Fruit fly (Drosophila melanogaster) whole organism, embryonic: Measurements from ENCODE around the gene CG6938.

Experiments
- B-H2 ChIP-seq: fragments of 200-800 bp; sonication (Bioruptor generic); optimal IDR thresholded peaks from 2 replicates; lab custom pipeline; 2018; ENCODE audit warnings: missing biosample characterization, mild to moderate bottlenecking, missing genetic modification characterization
- CG10565 ChIP-seq: fragments of 200-800 bp; sonication (Bioruptor generic); optimal IDR thresholded peaks from 3 replicates; lab custom pipeline; 2016; ENCODE audit warnings: missing biosample characterization, mild to moderate bottlenecking, missing genetic modification characterization
- CG11504 ChIP-seq: fragments of 200-800 bp; sonication (Bioruptor generic); optimal IDR thresholded peaks from 3 replicates; lab custom pipeline; 2019; ENCODE audit warnings: missing biosample characterization, mild to moderate bottlenecking, missing genetic modification characterization, moderate library complexity
- CG12659 ChIP-seq: fragments of 200-800 bp; sonication (Bioruptor generic); optimal IDR thresholded peaks from 3 replicates; lab custom pipeline; 2017; ENCODE audit warnings: mild to moderate bottlenecking, missing biosample characterization, missing genetic modification reagents, missing genetic modification characterization
- CG12744 ChIP-seq: fragments of 200-800 bp; sonication (Bioruptor generic); optimal IDR thresholded peaks from 2 replicates; lab custom pipeline; 2016; ENCODE audit warnings: missing biosample characterization, missing genetic modification characterization
- CG13287 ChIP-seq: fragments of 200-800 bp; sonication (Bioruptor generic); IDR thresholded peaks from 2 replicates; pipeline ENCODE4 v1.3.6; 2022; ENCODE audit warnings: missing biosample characterization, missing genetic modification characterization; ENCODE audit not compliant: partially characterized antibody
- CG15696 ChIP-seq: fragments of 200-800 bp; sonication (Bioruptor generic); optimal IDR thresholded peaks from 2 replicates; lab custom pipeline; 2019; ENCODE audit warnings: missing biosample characterization, mild to moderate bottlenecking, missing genetic modification characterization, moderate library complexity
- CG17361 ChIP-seq: fragments of 200-800 bp; sonication (Bioruptor generic); IDR thresholded peaks from 3 replicates; pipeline ENCODE4 v1.3.6; 2022; ENCODE audit warnings: missing biosample characterization, missing genetic modification characterization
- CG18619 ChIP-seq: fragments of 200-800 bp; sonication (Bioruptor generic); optimal IDR thresholded peaks from 3 replicates; lab custom pipeline; 2017; ENCODE audit warnings: missing biosample characterization, mild to moderate bottlenecking, missing genetic modification characterization
- CG33557 ChIP-seq: fragments of 200-800 bp; sonication (Bioruptor generic); optimal IDR thresholded peaks from 2 replicates; lab custom pipeline; 2019; ENCODE audit warnings: missing biosample characterization, mild to moderate bottlenecking, missing genetic modification characterization, moderate library complexity
- CG34422 ChIP-seq: fragments of 200-800 bp; sonication (Bioruptor generic); IDR thresholded peaks from 3 replicates; pipeline ENCODE4 v1.3.6; 2022; ENCODE audit warnings: missing biosample characterization, missing genetic modification characterization
- CG3847 ChIP-seq: fragments of 200-800 bp; sonication (Bioruptor generic); IDR thresholded peaks from 2 replicates; pipeline ENCODE4 v1.3.6; 2022; ENCODE audit warnings: missing biosample characterization, missing genetic modification characterization
- CG4730 ChIP-seq: fragments of 200-800 bp; sonication (Bioruptor generic); IDR thresholded peaks from 2 replicates; pipeline ENCODE4 v1.3.6; 2022; ENCODE audit warnings: missing biosample characterization, missing genetic modification characterization
- CG4820 ChIP-seq: fragments of 200-800 bp; sonication (Bioruptor generic); optimal IDR thresholded peaks from 3 replicates; lab custom pipeline; 2016; ENCODE audit warnings: missing biosample characterization, missing genetic modification characterization
- CG7556 ChIP-seq: fragments of 200-800 bp; sonication (Bioruptor generic); optimal IDR thresholded peaks from 2 replicates; lab custom pipeline; 2017; ENCODE audit warnings: missing biosample characterization, mild to moderate bottlenecking, missing genetic modification characterization
- CG7839 ChIP-seq: fragments of 200-800 bp; sonication (Bioruptor generic); optimal IDR thresholded peaks from 3 replicates; lab custom pipeline; 2018; ENCODE audit warnings: missing biosample characterization, mild to moderate bottlenecking, missing genetic modification characterization, moderate library complexity
- CG8089 ChIP-seq: fragments of 200-800 bp; sonication (Bioruptor generic); optimal IDR thresholded peaks from 3 replicates; lab custom pipeline; 2016; ENCODE audit warnings: missing biosample characterization, missing genetic modification characterization
- CG8359 ChIP-seq: fragments of 200-800 bp; sonication (Bioruptor generic); optimal IDR thresholded peaks from 2 replicates; lab custom pipeline; 2017; ENCODE audit warnings: missing biosample characterization, mild to moderate bottlenecking, missing genetic modification characterization, borderline replicate concordance
- CG9817 ChIP-seq: fragments of 200-800 bp; sonication (Bioruptor generic); optimal IDR thresholded peaks from 2 replicates; lab custom pipeline; 2018; ENCODE audit warnings: missing biosample characterization, mild to moderate bottlenecking, missing genetic modification characterization, moderate library complexity
- Camta ChIP-seq: fragments of 200-800 bp; sonication (Bioruptor generic); optimal IDR thresholded peaks from 2 replicates; lab custom pipeline; 2016; ENCODE audit warnings: missing biosample characterization, missing genetic modification characterization
- CoRest ChIP-seq: fragments of 200-800 bp; sonication (Bioruptor generic); optimal IDR thresholded peaks from 3 replicates; lab custom pipeline; 2018; ENCODE audit warnings: missing biosample characterization, mild to moderate bottlenecking, missing genetic modification characterization, moderate library complexity
- Dad ChIP-seq: fragments of 200-800 bp; sonication (Bioruptor generic); optimal IDR thresholded peaks from 3 replicates; lab custom pipeline; 2016; ENCODE audit warnings: missing biosample characterization, missing genetic modification characterization
- Dip2 ChIP-seq: fragments of 200-800 bp; sonication (Bioruptor generic); IDR thresholded peaks from 2 replicates; pipeline ENCODE4 v1.3.6; 2022; ENCODE audit warnings: missing biosample characterization, missing genetic modification characterization
- H15 ChIP-seq: fragments of 200-800 bp; sonication (Bioruptor generic); IDR thresholded peaks from 3 replicates; pipeline ENCODE4 v1.3.6; 2022; ENCODE audit warnings: missing biosample characterization, missing genetic modification characterization
- HmgZ ChIP-seq: fragments of 200-800 bp; sonication (Bioruptor generic); optimal IDR thresholded peaks from 2 replicates; lab custom pipeline; 2018; ENCODE audit warnings: missing biosample characterization, mild to moderate bottlenecking, missing genetic modification characterization
- Lpt ChIP-seq: fragments of >200 bp; optimal IDR thresholded peaks from 2 replicates; lab custom pipeline; 2018; ENCODE audit warnings: missing biosample characterization, missing genetic modification characterization
- Max ChIP-seq: fragments of 200-800 bp; sonication (Bioruptor generic); optimal IDR thresholded peaks from 2 replicates; lab custom pipeline; 2016; ENCODE audit warnings: missing biosample characterization, mild to moderate bottlenecking, missing genetic modification characterization
- Nf-YB ChIP-seq: fragments of 200-800 bp; sonication (Bioruptor generic); optimal IDR thresholded peaks from 3 replicates; lab custom pipeline; 2019; ENCODE audit warnings: missing biosample characterization, mild to moderate bottlenecking, missing genetic modification characterization, moderate library complexity
- Ssrp ChIP-seq: fragments of 200-800 bp; sonication (Bioruptor generic); optimal IDR thresholded peaks from 2 replicates; lab custom pipeline; 2018; ENCODE audit warnings: missing biosample characterization, mild to moderate bottlenecking, missing genetic modification characterization, moderate library complexity
- amos ChIP-seq: fragments of 200-800 bp; sonication (Bioruptor generic); IDR thresholded peaks from 2 replicates; pipeline ENCODE4 v1.3.6; 2022; ENCODE audit warnings: missing biosample characterization, missing genetic modification characterization; ENCODE audit not compliant: partially characterized antibody
- da ChIP-seq: fragments of 200-800 bp; sonication (Bioruptor generic); optimal IDR thresholded peaks from 2 replicates; lab custom pipeline; 2016; ENCODE audit warnings: missing biosample characterization, missing genetic modification characterization
- esg ChIP-seq: fragments of 200-800 bp; sonication (Bioruptor generic); conservative IDR thresholded peaks from 2 replicates; pipeline ENCODE4 v1.3.6; 2022; ENCODE audit warnings: missing biosample characterization, missing genetic modification characterization
- fru ChIP-seq: fragments of >200 bp; optimal IDR thresholded peaks from 2 replicates; lab custom pipeline; 2017
- grn ChIP-seq: fragments of 200-800 bp; sonication (Bioruptor generic); optimal IDR thresholded peaks from 3 replicates; lab custom pipeline; 2017; ENCODE audit warnings: missing biosample characterization, missing genetic modification characterization
- gro ChIP-seq: fragments of 200-800 bp; sonication (Bioruptor generic); optimal IDR thresholded peaks from 2 replicates; lab custom pipeline; 2016; ENCODE audit warnings: missing biosample characterization, missing genetic modification characterization
- lbe ChIP-seq: fragments of 200-800 bp; sonication (Bioruptor generic); optimal IDR thresholded peaks from 2 replicates; lab custom pipeline; 2016; ENCODE audit warnings: missing biosample characterization, mild to moderate bottlenecking, missing genetic modification characterization
- lola ChIP-seq, 3 experiments: fragments of >200 bp in 2 of 3; fragments of 200-800 bp in 1 of 3; sonication (Bioruptor generic) in 1 of 3; optimal IDR thresholded peaks; 2 replicates each; lab custom pipeline; 2017 to 2019; ENCODE audit warnings: missing biosample characterization in 3 of 3, missing genetic modification characterization in 3 of 3, mild to moderate bottlenecking in 1 of 3, moderate library complexity in 1 of 3
- mam ChIP-seq: fragments of 200-800 bp; sonication (Bioruptor generic); optimal IDR thresholded peaks from 3 replicates; lab custom pipeline; 2016; ENCODE audit warnings: missing biosample characterization, missing genetic modification characterization
- mirr ChIP-seq: fragments of 200-800 bp; sonication (Bioruptor generic); optimal IDR thresholded peaks from 3 replicates; lab custom pipeline; 2018; ENCODE audit warnings: missing biosample characterization, mild to moderate bottlenecking, missing genetic modification characterization
- oc ChIP-seq: fragments of 200-800 bp; sonication (Bioruptor generic); optimal IDR thresholded peaks from 2 replicates; lab custom pipeline; 2018; ENCODE audit warnings: missing biosample characterization, mild to moderate bottlenecking, missing genetic modification characterization, moderate library complexity
- odd ChIP-seq: fragments of 200-800 bp; sonication (Bioruptor generic); optimal IDR thresholded peaks from 2 replicates; lab custom pipeline; 2017; ENCODE audit warnings: missing biosample characterization, mild to moderate bottlenecking, missing genetic modification characterization
- p53 ChIP-seq: fragments of 200-800 bp; sonication (Bioruptor generic); optimal IDR thresholded peaks from 2 replicates; lab custom pipeline; 2016; ENCODE audit warnings: missing biosample characterization, missing genetic modification characterization
- prd ChIP-seq, 3 experiments: fragments of >200 bp in 2 of 3; fragments of 200-800 bp in 1 of 3; sonication (Bioruptor generic) in 1 of 3; optimal IDR thresholded peaks in 2 of 3; IDR thresholded peaks in 1 of 3; 2 replicates in 2 of 3; 3 replicates in 1 of 3; pipeline versions ENCODE4 v1.3.6 to Lab custom; 2017 to 2022; ENCODE audit warnings: missing biosample characterization in 1 of 3, missing genetic modification characterization in 1 of 3
- sob ChIP-seq: fragments of 200-800 bp; sonication (Bioruptor generic); IDR thresholded peaks from 2 replicates; pipeline ENCODE4 v1.3.6; 2022; ENCODE audit warnings: missing biosample characterization, missing genetic modification characterization
- tap ChIP-seq: fragments of 200-800 bp; optimal IDR thresholded peaks from 3 replicates; lab custom pipeline; 2019; ENCODE audit warnings: missing biosample characterization, mild to moderate bottlenecking, missing genetic modification characterization, moderate library complexity
- ttk ChIP-seq: fragments of 200-800 bp; sonication (Bioruptor generic); IDR thresholded peaks from 2 replicates; pipeline ENCODE4 v2.1.2; 2022; ENCODE audit warnings: missing biosample characterization, missing genetic modification characterization
- yki ChIP-seq: fragments of >200 bp; optimal IDR thresholded peaks from 3 replicates; lab custom pipeline; 2018
- z ChIP-seq: fragments of 200-800 bp; sonication (Bioruptor generic); IDR thresholded peaks from 3 replicates; pipeline ENCODE4 v1.3.6; 2022; ENCODE audit warnings: missing biosample characterization, missing genetic modification characterization

CG6938 gene

dm6 chr3L:12002321-12003248 is 17.9 kb downstream of the CG6938 start, which contains the start of the genes Pop2 and CG6928 (continued):
- peak; percentile 47; the same call in 1 of the 2 replicates for TF ChIP-seq esg (GFP tag; lab: Robert Waterston, UW)
- peak; percentile 68 for TF ChIP-seq p53 (GFP tag; lab: Kevin White, UChicago)
- TF ChIP-seq oc (tag; lab: Kevin White, UChicago) = no peak
- no peak for TF ChIP-seq prd (optimal IDR thresholded peaks at IDR 0.05; lab: Kevin White, UChicago)
- TF ChIP-seq prd (GFP tag; IDR thresholded peaks at IDR 0.05; lab: Robert Waterston, UW) = peak; percentile 80
- peak; percentile 37 for TF ChIP-seq CG15696 (tag; lab: Kevin White, UChicago)
- no peak for TF ChIP-seq Lpt (GFP tag; lab: Kevin White, UChicago)
- TF ChIP-seq Max (GFP tag; lab: Kevin White, UChicago) = peak; percentile 77
- TF ChIP-seq CG4820 = peak; percentile 71
- TF ChIP-seq tap = no peak
- TF ChIP-seq CG34422 (GFP tag; lab: Robert Waterston, UW) = peak; percentile 51; the same call in 2 of the 3 replicates
- peak; percentile 95 for TF ChIP-seq CG13287 (GFP tag; lab: Robert Waterston, UW)
- peak; percentile 52 for TF ChIP-seq CG7556
- peak; percentile 49; the same call in 1 of the 2 replicates for TF ChIP-seq CG4730 (GFP tag; lab: Robert Waterston, UW)
- peak; percentile 42 for TF ChIP-seq lbe (GFP tag; lab: Kevin White, UChicago)
- no peak for TF ChIP-seq grn (GFP tag; lab: Kevin White, UChicago)
- peak; percentile 28 for TF ChIP-seq odd (GFP tag; lab: Kevin White, UChicago)
- TF ChIP-seq HmgZ (tag; lab: Kevin White, UChicago) = peak; percentile 80
- no peak for TF ChIP-seq z (GFP tag; lab: Robert Waterston, UW)
- peak; percentile 43 for TF ChIP-seq CG10565
- peak; percentile 61 for TF ChIP-seq CG7839 (tag; lab: Kevin White, UChicago)
- peak; percentile 67 for TF ChIP-seq CG17361 (GFP tag; lab: Robert Waterston, UW)
- TF ChIP-seq lola (GFP tag; optimal IDR thresholded peaks at IDR 0.05; lab: Kevin White, UChicago) = peak in 1 of 3 experiments; percentile 45
- peak; percentile 82 for TF ChIP-seq Dad (GFP tag; lab: Kevin White, UChicago)
- peak; percentile 87 for TF ChIP-seq sob (GFP tag; lab: Robert Waterston, UW)
- peak; percentile 83 for TF ChIP-seq amos (GFP tag; lab: Robert Waterston, UW)
- peak; percentile 29 for TF ChIP-seq CG18619 (GFP tag; lab: Kevin White, UChicago)
- peak; percentile 14; the same call in 1 of the 2 replicates for TF ChIP-seq ttk
- TF ChIP-seq mirr = no peak
- peak; percentile 68 for TF ChIP-seq CG12744 (GFP tag; lab: Kevin White, UChicago)
- peak; percentile 66; the same call in 2 of the 3 replicates for TF ChIP-seq H15 (GFP tag; lab: Robert Waterston, UW)
- TF ChIP-seq CG9817 = peak; percentile 72
- peak; percentile 55 for TF ChIP-seq B-H2
- peak; percentile 21 for TF ChIP-seq Nf-YB (GFP tag; lab: Kevin White, UChicago)
- peak; percentile 92 for TF ChIP-seq CG12659 (GFP tag; lab: Kevin White, UChicago)
- peak; percentile 29 for TF ChIP-seq CG33557 (GFP tag; lab: Kevin White, UChicago)
- TF ChIP-seq CG8089 (GFP tag; lab: Kevin White, UChicago) = peak; percentile 58
- peak; percentile 81 for TF ChIP-seq CoRest (tag; lab: Kevin White, UChicago)
- TF ChIP-seq Dip2 (GFP tag; lab: Robert Waterston, UW) = no peak
- TF ChIP-seq fru = no peak
- peak; percentile 88 for TF ChIP-seq mam (GFP tag; lab: Kevin White, UChicago)
- peak; percentile 71 for TF ChIP-seq gro (GFP tag; lab: Kevin White, UChicago)
- peak; percentile 71 for TF ChIP-seq CG11504 (tag; lab: Kevin White, UChicago)
- no peak for TF ChIP-seq yki (lab: Kevin White, UChicago)
- peak; percentile 70 for TF ChIP-seq Camta (GFP tag; lab: Kevin White, UChicago)
- peak; percentile 94 for TF ChIP-seq CG3847 (GFP tag; lab: Robert Waterston, UW)
- peak; percentile 48 for TF ChIP-seq Ssrp (tag; lab: Kevin White, UChicago)
- peak; percentile 42 for TF ChIP-seq da (GFP tag; lab: Kevin White, UChicago)
- TF ChIP-seq CG8359 (GFP tag; lab: Kevin White, UChicago) = peak; percentile 44
